Worm (Caenorhabditis elegans): ENCODE measurements around the gene nhr-58.

Gene nhr-58

DNA sequence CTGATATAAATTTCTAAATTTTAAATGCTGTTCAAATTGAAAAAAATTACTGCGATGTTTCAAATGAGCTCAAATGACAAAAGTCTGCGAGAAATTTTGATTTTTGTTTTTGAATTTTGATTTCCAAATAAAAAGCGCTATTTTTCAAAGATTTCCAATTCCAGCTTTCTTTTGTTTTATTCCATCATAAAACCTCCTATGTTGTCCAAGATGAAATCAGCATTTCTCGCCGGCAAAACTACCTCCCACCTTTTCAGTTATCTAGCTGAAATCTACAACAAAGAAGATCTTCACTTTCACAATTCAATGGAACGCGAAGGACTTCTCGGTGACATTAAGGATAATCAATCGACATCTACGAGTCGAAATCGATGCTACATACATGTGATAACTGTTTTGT, 46.9 kb downstream of the nhr-58 start, which contains the start of gene K06H6.4:
Gene K06H6.4, plus strand, starts transcription at position 301 of the 400 bp plus-strand sequence.
- TF ChIP-seq aly-2 (tag; optimal IDR thresholded peaks at IDR 0.05) (no peak), ZK546.5 (tag; optimal IDR thresholded peaks at IDR 0.05) (no peak), ztf-4 (tag; optimal IDR thresholded peaks at IDR 0.05) (no peak), lin-11 (tag; optimal IDR thresholded peaks at IDR 0.05) (no peak), nhr-6 (tag; optimal IDR thresholded peaks at IDR 0.05) (no peak), nhr-25 (tag; optimal IDR thresholded peaks at IDR 0.05) (no peak), alr-1 (tag; optimal IDR thresholded peaks at IDR 0.05) (no peak), unc-62 (GFP tag; optimal IDR thresholded peaks at IDR 0.05) (no peak), sma-9 (GFP tag; optimal IDR thresholded peaks at IDR 0.05) (no peak), sma-9 (tag; optimal IDR thresholded peaks at IDR 0.05) (no peak), lsy-2 (tag; optimal IDR thresholded peaks at IDR 0.05) (no peak), mab-5 (tag; optimal IDR thresholded peaks at IDR 0.05) (no peak), gmeb-1 (tag; optimal IDR thresholded peaks at IDR 0.05) (no peak), fos-1 (tag; optimal IDR thresholded peaks at IDR 0.05) (no peak), nhr-21 (tag; optimal IDR thresholded peaks at IDR 0.05) (no peak), nhr-237 (tag; optimal IDR thresholded peaks at IDR 0.05) (no peak), C34F6.9 (tag; optimal IDR thresholded peaks at IDR 0.05) (no peak), nhr-10 (tag; optimal IDR thresholded peaks at IDR 0.05) (no peak), unc-55 (GFP tag; optimal IDR thresholded peaks at IDR 0.05) (no peak), skn-1 (tag; optimal IDR thresholded peaks at IDR 0.05) (no peak)

DNA sequence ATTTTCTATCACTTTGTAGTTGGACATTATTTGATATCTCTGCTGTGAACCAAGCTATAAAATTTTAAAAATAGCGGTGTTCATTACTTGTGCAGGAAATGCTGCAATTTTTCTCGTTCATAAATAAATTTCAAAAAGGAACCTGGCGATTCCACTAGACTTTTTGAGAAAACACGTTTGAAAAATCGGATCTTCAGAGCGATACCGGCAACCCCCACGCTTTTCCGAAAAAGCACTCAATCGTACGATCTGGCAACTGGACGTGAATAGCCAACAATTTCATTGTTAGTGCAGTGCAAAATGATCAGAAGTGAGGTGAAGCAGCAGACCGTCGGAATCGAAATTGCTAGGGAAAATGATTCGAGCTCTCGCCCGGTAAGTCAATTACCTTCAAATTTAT, 49.6 kb downstream of the nhr-58 start, which contains the start of gene nstp-7:
Gene nstp-7, plus strand, starts transcription at position 301 of the 400 bp plus-strand sequence.
- TF ChIP-seq unc-39 (tag; optimal IDR thresholded peaks at IDR 0.05) (no peak), nhr-77 (tag; optimal IDR thresholded peaks at IDR 0.05) (no peak), skn-1 (tag; optimal IDR thresholded peaks at IDR 0.05) (no peak)
